Worm (Caenorhabditis elegans) whole organism, young adult: ENCODE measurements around the gene D1054.18.

Source experiments
- B0019.2 ChIP-seq: fragments of 200-800 bp; sonication (Bioruptor generic); conservative IDR thresholded peaks from 2 replicates; pipeline ENCODE4 v1.3.6; 2022; ENCODE audit warnings: missing genetic modification reagents, missing genetic modification characterization, missing compliant biosample characterization
- B0035.1 ChIP-seq: sonication (generic microtip); optimal IDR thresholded peaks from 2 replicates; lab custom pipeline; 2016; ENCODE audit warnings: missing genetic modification characterization, mild to moderate bottlenecking, missing compliant biosample characterization, missing genotype, missing genetic modification reagents
- B0336.3 ChIP-seq: fragments of 200-800 bp; sonication (Bioruptor generic); IDR thresholded peaks from 2 replicates; pipeline ENCODE4 v1.3.6; 2022; ENCODE audit warnings: missing genetic modification characterization, missing compliant biosample characterization
- F33H1.4 ChIP-seq: fragments of 200-800 bp; sonication (Bioruptor generic); IDR thresholded peaks from 2 replicates; pipeline ENCODE4 v1.3.6; 2022; ENCODE audit warnings: missing genetic modification reagents, missing genetic modification characterization, missing compliant biosample characterization
- F37B4.10 ChIP-seq: fragments of 200-800 bp; sonication (Bioruptor generic); IDR thresholded peaks from 2 replicates; pipeline ENCODE4 v1.3.6; 2022; ENCODE audit warnings: missing genetic modification characterization, missing compliant biosample characterization
- F49E8.2 ChIP-seq: sonication (generic microtip); optimal IDR thresholded peaks from 3 replicates; lab custom pipeline; 2017; ENCODE audit warnings: missing genetic modification characterization, mild to moderate bottlenecking, missing compliant biosample characterization, antibody characterized with exemption, moderate library complexity; ENCODE audit not compliant: insufficient read depth
- F52B5.7 ChIP-seq: sonication (generic microtip); optimal IDR thresholded peaks from 2 replicates; lab custom pipeline; 2016; ENCODE audit warnings: mild to moderate bottlenecking, missing genetic modification characterization, missing compliant biosample characterization
- K12H6.12 ChIP-seq: fragments of 200-800 bp; sonication (Bioruptor generic); optimal IDR thresholded peaks from 2 replicates; lab custom pipeline; 2018; ENCODE audit warnings: mild to moderate bottlenecking, missing genetic modification characterization, missing compliant biosample characterization
- T07F8.4 ChIP-seq: sonication (generic microtip); optimal IDR thresholded peaks from 2 replicates; lab custom pipeline; 2016; ENCODE audit warnings: mild to moderate bottlenecking, missing genetic modification characterization, moderate library complexity, missing compliant biosample characterization
- Y53F4B.3 ChIP-seq: fragments of 200-800 bp; sonication (Bioruptor generic); IDR thresholded peaks from 2 replicates; pipeline ENCODE4 v1.3.6; 2022; ENCODE audit warnings: missing genetic modification reagents, missing genetic modification characterization, missing compliant biosample characterization
- Y95B8A.8 ChIP-seq: fragments of 200-800 bp; sonication (Bioruptor generic); IDR thresholded peaks from 2 replicates; pipeline ENCODE4 v1.3.6; 2022; ENCODE audit warnings: missing genetic modification reagents, missing genetic modification characterization, missing compliant biosample characterization
- ZK185.1 ChIP-seq: sonication (generic microtip); optimal IDR thresholded peaks from 2 replicates; lab custom pipeline; 2016; ENCODE audit warnings: mild to moderate bottlenecking, missing genetic modification characterization, missing compliant biosample characterization; ENCODE audit not compliant: poor library complexity, severe bottlenecking
- akir-1 ChIP-seq: fragments of 200-800 bp; sonication (Bioruptor generic); optimal IDR thresholded peaks from 2 replicates; lab custom pipeline; 2018; ENCODE audit warnings: mild to moderate bottlenecking, missing genetic modification characterization, moderate library complexity, missing compliant biosample characterization
- aptf-3 ChIP-seq: fragments of 200-800 bp; sonication (Bioruptor generic); IDR thresholded peaks from 2 replicates; pipeline ENCODE4 v1.3.6; 2022; ENCODE audit warnings: missing genetic modification characterization, missing compliant biosample characterization
- atf-7 ChIP-seq: sonication (generic microtip); optimal IDR thresholded peaks from 2 replicates; lab custom pipeline; 2017; ENCODE audit warnings: mild to moderate bottlenecking, missing genetic modification characterization, missing compliant biosample characterization
- attf-5 ChIP-seq: fragments of 200-800 bp; sonication (Bioruptor generic); optimal IDR thresholded peaks from 2 replicates; lab custom pipeline; 2018; ENCODE audit warnings: mild to moderate bottlenecking, missing genetic modification characterization, missing compliant biosample characterization
- attf-6 ChIP-seq: fragments of 200-800 bp; sonication (Bioruptor generic); IDR thresholded peaks from 2 replicates; pipeline ENCODE4 v1.3.6; 2022; ENCODE audit warnings: missing genetic modification reagents, missing genetic modification characterization, missing compliant biosample characterization
- ceh-40 ChIP-seq: fragments of 200-800 bp; sonication (Bioruptor generic); IDR thresholded peaks from 2 replicates; pipeline ENCODE4 v1.3.6; 2022; ENCODE audit warnings: missing genetic modification characterization, missing compliant biosample characterization
- ceh-58 ChIP-seq: fragments of 200-800 bp; sonication (Bioruptor generic); IDR thresholded peaks from 2 replicates; pipeline ENCODE4 v1.3.6; 2022; ENCODE audit warnings: missing genetic modification characterization, missing compliant biosample characterization
- chd-7 ChIP-seq: sonication (generic microtip); optimal IDR thresholded peaks from 2 replicates; lab custom pipeline; 2016; ENCODE audit warnings: mild to moderate bottlenecking, missing genetic modification characterization, moderate library complexity, missing compliant biosample characterization
- egrh-3 ChIP-seq: fragments of 200-800 bp; sonication (Bioruptor generic); IDR thresholded peaks from 2 replicates; pipeline ENCODE4 v1.3.6; 2022; ENCODE audit warnings: missing genetic modification reagents, missing genetic modification characterization, missing compliant biosample characterization
- ekl-4 ChIP-seq: fragments of 200-800 bp; sonication (Bioruptor generic); IDR thresholded peaks from 2 replicates; pipeline ENCODE4 v1.3.6; 2022; ENCODE audit warnings: missing genetic modification reagents, missing genetic modification characterization, missing compliant biosample characterization
- gei-17 ChIP-seq: fragments of 200-800 bp; sonication (Bioruptor generic); optimal IDR thresholded peaks from 2 replicates; lab custom pipeline; 2018; ENCODE audit warnings: mild to moderate bottlenecking, missing genetic modification characterization, missing compliant biosample characterization
- hlh-12 ChIP-seq: sonication (generic microtip); optimal IDR thresholded peaks from 2 replicates; lab custom pipeline; 2016; ENCODE audit warnings: missing genetic modification characterization, missing compliant biosample characterization
- hmg-1.2 ChIP-seq: fragments of 200-800 bp; sonication (Bioruptor generic); IDR thresholded peaks from 2 replicates; pipeline ENCODE4 v1.3.6; 2022; ENCODE audit warnings: missing genetic modification reagents, missing genetic modification characterization, missing compliant biosample characterization
- hmg-20 ChIP-seq: fragments of 200-800 bp; sonication (Bioruptor generic); IDR thresholded peaks from 2 replicates; pipeline ENCODE4 v1.3.6; 2022; ENCODE audit warnings: missing genetic modification reagents, missing genetic modification characterization, missing compliant biosample characterization
- lin-35 ChIP-seq, 3 experiments: fragments of 150-350 bp in 2 of 3; sonication (generic microtip) in 1 of 3; optimal IDR thresholded peaks; 2 replicates each; lab custom pipeline; 2014 to 2018; ENCODE audit warnings: missing biosample characterization in 3 of 3, missing genetic modification characterization in 3 of 3, missing genetic modification reagents in 3 of 3
- madf-10 ChIP-seq: sonication (generic microtip); optimal IDR thresholded peaks from 2 replicates; lab custom pipeline; 2016; ENCODE audit warnings: mild to moderate bottlenecking, missing genetic modification characterization, missing compliant biosample characterization
- mcd-1 ChIP-seq: fragments of 200-800 bp; sonication (Bioruptor generic); IDR thresholded peaks from 2 replicates; pipeline ENCODE4 v1.3.6; 2022; ENCODE audit warnings: missing genetic modification reagents, missing genetic modification characterization, missing compliant biosample characterization
- mel-28 ChIP-seq: sonication (generic microtip); optimal IDR thresholded peaks from 2 replicates; lab custom pipeline; 2016; ENCODE audit warnings: borderline replicate concordance, mild to moderate bottlenecking, missing genetic modification characterization, missing compliant biosample characterization
- mes-4 ChIP-seq: sonication (generic microtip); optimal IDR thresholded peaks from 2 replicates; lab custom pipeline; 2016; ENCODE audit warnings: missing genotype, missing genetic modification characterization, missing compliant biosample characterization
- mxl-1 ChIP-seq: sonication (generic microtip); optimal IDR thresholded peaks from 2 replicates; lab custom pipeline; 2016; ENCODE audit warnings: missing genetic modification characterization, missing compliant biosample characterization
- nfyb-1 ChIP-seq: fragments of 200-800 bp; sonication (Bioruptor generic); IDR thresholded peaks from 2 replicates; pipeline ENCODE4 v1.3.6; 2022; ENCODE audit warnings: missing genetic modification reagents, missing genetic modification characterization, missing compliant biosample characterization
- nhr-179 ChIP-seq: sonication (generic microtip); optimal IDR thresholded peaks from 2 replicates; lab custom pipeline; 2016; ENCODE audit warnings: mild to moderate bottlenecking, missing genetic modification characterization, missing compliant biosample characterization
- rec-8 ChIP-seq, 2 experiments: sonication (generic microtip); optimal IDR thresholded peaks; 2 replicates each; lab custom pipeline; 2016; ENCODE audit warnings: mild to moderate bottlenecking in 2 of 2, missing genetic modification characterization in 2 of 2, missing genetic modification reagents in 2 of 2, missing genotype in 2 of 2, missing biosample characterization in 1 of 2, missing compliant biosample characterization in 1 of 2, moderate library complexity in 1 of 2
- repo-1 ChIP-seq: sonication (generic microtip); optimal IDR thresholded peaks from 2 replicates; lab custom pipeline; 2017; ENCODE audit warnings: mild to moderate bottlenecking, missing genetic modification characterization, missing compliant biosample characterization
- sdz-38 ChIP-seq: sonication (generic microtip); optimal IDR thresholded peaks from 2 replicates; lab custom pipeline; 2016; ENCODE audit warnings: missing genotype, missing genetic modification characterization, missing compliant biosample characterization
- sea-2 ChIP-seq: fragments of 200-800 bp; sonication (Bioruptor generic); IDR thresholded peaks from 2 replicates; pipeline ENCODE4 v1.3.6; 2022; ENCODE audit warnings: missing genetic modification characterization, missing compliant biosample characterization
- snpc-3.4 ChIP-seq: sonication (generic microtip); optimal IDR thresholded peaks from 2 replicates; lab custom pipeline; 2017; ENCODE audit warnings: missing genetic modification characterization, mild to moderate bottlenecking, missing compliant biosample characterization, antibody characterized with exemption, moderate library complexity, missing genotype, missing genetic modification reagents
- sptf-2 ChIP-seq: fragments of 200-800 bp; sonication (Bioruptor generic); optimal IDR thresholded peaks from 2 replicates; lab custom pipeline; 2018; ENCODE audit warnings: mild to moderate bottlenecking, missing genetic modification characterization, missing compliant biosample characterization
- zim-3 ChIP-seq: sonication (generic microtip); optimal IDR thresholded peaks from 2 replicates; lab custom pipeline; 2017; ENCODE audit warnings: mild to moderate bottlenecking, missing genetic modification characterization, moderate library complexity, missing compliant biosample characterization
- ztf-25 ChIP-seq: fragments of 200-800 bp; sonication (Bioruptor generic); IDR thresholded peaks from 2 replicates; pipeline ENCODE4 v1.3.6; 2022; ENCODE audit warnings: missing genetic modification reagents, missing genetic modification characterization, missing compliant biosample characterization

D1054.18 gene

DNA sequence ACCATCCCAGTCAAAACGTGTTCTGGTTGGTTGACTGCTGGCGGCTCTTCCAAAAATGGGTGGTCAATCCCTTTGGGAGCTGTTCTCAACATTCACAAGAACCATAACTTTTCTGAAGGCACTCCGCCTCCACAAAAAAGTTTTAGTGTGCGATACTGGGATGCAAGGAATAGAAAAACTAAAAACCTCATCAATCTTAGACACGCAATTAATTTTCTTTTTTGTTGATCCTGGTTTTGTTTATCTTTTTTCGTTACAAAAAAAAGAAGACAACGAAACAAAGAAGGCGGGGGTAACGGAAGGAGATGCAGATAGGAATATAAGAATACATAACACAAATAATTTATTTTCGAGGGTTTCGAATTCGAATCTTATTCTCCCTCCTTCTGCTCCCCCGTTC lies 37.2 kb upstream of the D1054.18 start:
- TF ChIP-seq gei-17 (GFP tag; lab: Kevin White, UChicago) (no peak), mxl-1 (tag; lab: Kevin White, UChicago) (no peak), nhr-179 (tag; lab: Kevin White, UChicago) (no peak), snpc-3.4 (tag; lab: Kevin White, UChicago) (no peak), egrh-3 (no peak), nfyb-1 (GFP tag; lab: Robert Waterston, UW) (no peak), hlh-12 (tag; lab: Kevin White, UChicago) (no peak), chd-7 (tag; lab: Kevin White, UChicago) (no peak), Y95B8A.8 (GFP tag; lab: Robert Waterston, UW) (no peak), repo-1 (tag; lab: Kevin White, UChicago) (no peak), B0019.2 (GFP tag; lab: Robert Waterston, UW) (no peak), zim-3 (tag; lab: Kevin White, UChicago) (no peak), T07F8.4 (no peak), F37B4.10 (GFP tag; lab: Robert Waterston, UW) (no peak), hmg-20 (GFP tag; lab: Robert Waterston, UW) (no peak), mel-28 (tag; lab: Kevin White, UChicago) (no peak), ZK185.1 (tag; lab: Kevin White, UChicago) (no peak), ekl-4 (GFP tag; lab: Robert Waterston, UW) (no peak), attf-6 (GFP tag; lab: Robert Waterston, UW) (no peak), ceh-40 (GFP tag; lab: Robert Waterston, UW) (no peak)

DNA sequence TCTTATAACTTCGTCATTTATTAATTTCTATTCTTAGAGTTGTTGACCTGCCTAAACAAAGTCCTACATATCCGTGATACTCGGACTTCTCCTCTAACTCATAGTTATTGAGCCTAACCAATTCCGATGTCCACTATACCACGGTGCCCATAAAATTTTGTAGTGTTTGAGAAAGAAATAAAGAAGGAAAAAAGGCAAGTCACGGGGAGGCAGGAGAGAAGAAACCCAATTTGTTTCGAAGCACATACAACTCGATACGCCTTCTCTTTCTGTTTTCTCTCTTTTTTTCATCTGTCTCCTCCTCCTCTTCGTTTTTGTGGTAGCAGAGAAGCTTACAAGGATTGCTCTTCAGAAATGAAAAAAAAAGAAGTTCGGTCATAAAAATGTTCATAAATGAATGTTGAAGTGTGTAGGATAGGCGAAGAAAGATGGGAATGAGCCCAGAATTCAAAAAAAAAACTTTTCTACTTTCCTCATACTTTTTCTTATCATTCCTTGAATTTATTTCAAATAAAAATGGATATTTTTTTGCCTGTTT lies 33.8 kb upstream of the D1054.18 start:
- TF ChIP-seq sdz-38 (tag; lab: Kevin White, UChicago) (no peak), Y53F4B.3 (GFP tag; lab: Robert Waterston, UW) (no peak), lin-35 (GFP tag; optimal IDR thresholded peaks at IDR 0.05; lab: Kevin White, UChicago) (no peak), ztf-25 (GFP tag; lab: Robert Waterston, UW) (no peak), rec-8 (tag; optimal IDR thresholded peaks at IDR 0.05; lab: Kevin White, UChicago) (no peak), mcd-1 (GFP tag; lab: Robert Waterston, UW) (no peak), snpc-3.4 (tag; lab: Kevin White, UChicago) (no peak), attf-5 (GFP tag; lab: Kevin White, UChicago) (no peak), attf-6 (GFP tag; lab: Robert Waterston, UW) (no peak), sea-2 (GFP tag; lab: Robert Waterston, UW) (no peak), K12H6.12 (tag; lab: Kevin White, UChicago) (no peak), mes-4 (tag; lab: Kevin White, UChicago) (no peak), F49E8.2 (tag; lab: Kevin White, UChicago) (no peak), B0035.1 (tag; lab: Kevin White, UChicago) (no peak), gei-17 (GFP tag; lab: Kevin White, UChicago) (no peak), aptf-3 (no peak), madf-10 (tag; lab: Kevin White, UChicago) (no peak), repo-1 (tag; lab: Kevin White, UChicago) (no peak), ceh-58 (no peak), akir-1 (GFP tag; lab: Kevin White, UChicago) (no peak)

DNA sequence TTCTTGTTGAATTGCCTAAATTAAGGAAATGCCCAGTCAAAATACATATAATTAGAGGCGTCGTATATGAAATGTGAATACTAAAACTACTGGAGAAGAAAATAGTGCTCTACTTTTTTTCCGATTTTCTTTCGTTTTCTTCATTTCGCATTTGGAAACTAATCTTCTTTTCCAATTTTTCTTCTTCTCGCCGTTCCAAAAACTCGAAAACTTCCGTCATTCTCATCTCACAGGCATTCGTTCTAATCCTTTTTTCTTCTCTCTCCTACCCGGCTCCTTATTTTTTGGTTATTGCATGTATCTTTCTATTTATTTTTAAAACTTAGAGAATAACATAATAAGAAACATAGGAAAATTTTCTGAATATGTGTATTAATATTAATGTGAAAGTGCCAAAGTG lies 31.9 kb upstream of the D1054.18 start:
- no peak for TF ChIP-seq atf-7 (tag; lab: Kevin White, UChicago)
- TF ChIP-seq B0336.3 (GFP tag; lab: Robert Waterston, UW), result no peak
- TF ChIP-seq sptf-2 (GFP tag; lab: Kevin White, UChicago), result no peak
- no peak for TF ChIP-seq F52B5.7 (tag; lab: Kevin White, UChicago)
- TF ChIP-seq hmg-1.2 (GFP tag; lab: Robert Waterston, UW), result no peak
- no peak for TF ChIP-seq F33H1.4 (GFP tag; lab: Robert Waterston, UW)
